Fruit fly (Drosophila melanogaster) whole organism, embryonic: ENCODE data around the gene CG43137.

Source experiments
- CG10147 ChIP-seq: fragments of 200-800 bp; sonication (Bioruptor generic); optimal IDR thresholded peaks from 2 replicates; lab custom pipeline; 2019; ENCODE audit warnings: missing biosample characterization, mild to moderate bottlenecking, missing genetic modification characterization, moderate library complexity
- CG11398 ChIP-seq: fragments of 200-800 bp; sonication (Bioruptor generic); optimal IDR thresholded peaks from 2 replicates; lab custom pipeline; 2016; ENCODE audit warnings: missing biosample characterization, missing genetic modification characterization
- CG11696 ChIP-seq: fragments of 200-800 bp; sonication (Bioruptor generic); IDR thresholded peaks from 2 replicates; pipeline ENCODE4 v1.3.6; 2022; ENCODE audit warnings: missing biosample characterization, missing genetic modification characterization
- CG11723 ChIP-seq: fragments of 200-800 bp; sonication (Bioruptor generic); optimal IDR thresholded peaks from 2 replicates; lab custom pipeline; 2017; ENCODE audit warnings: missing biosample characterization, mild to moderate bottlenecking, missing genetic modification characterization
- CG13287 ChIP-seq: fragments of 200-800 bp; sonication (Bioruptor generic); IDR thresholded peaks from 2 replicates; pipeline ENCODE4 v1.3.6; 2022; ENCODE audit warnings: missing biosample characterization, missing genetic modification characterization; ENCODE audit not compliant: partially characterized antibody
- CG13296 ChIP-seq: fragments of 200-800 bp; sonication (Bioruptor generic); optimal IDR thresholded peaks from 3 replicates; lab custom pipeline; 2018; ENCODE audit warnings: missing biosample characterization, mild to moderate bottlenecking, missing genetic modification characterization
- CG13424 ChIP-seq: fragments of 200-800 bp; sonication (Bioruptor generic); optimal IDR thresholded peaks from 2 replicates; lab custom pipeline; 2019; ENCODE audit warnings: missing biosample characterization, mild to moderate bottlenecking, missing genetic modification characterization, moderate library complexity
- CG14965 ChIP-seq: fragments of 200-800 bp; sonication (Bioruptor generic); optimal IDR thresholded peaks from 2 replicates; lab custom pipeline; 2016; ENCODE audit warnings: missing biosample characterization, missing genetic modification characterization, borderline replicate concordance
- CG16779 ChIP-seq: fragments of 200-800 bp; sonication (Bioruptor generic); IDR thresholded peaks from 2 replicates; pipeline ENCODE4 v1.3.6; 2022; ENCODE audit warnings: missing biosample characterization, missing genetic modification characterization
- CG1832 ChIP-seq: fragments of 200-800 bp; sonication (Bioruptor generic); optimal IDR thresholded peaks from 2 replicates; lab custom pipeline; 2017; ENCODE audit warnings: missing biosample characterization, mild to moderate bottlenecking, missing genetic modification characterization, inconsistent platforms
- CG2129 ChIP-seq: fragments of 200-800 bp; sonication (Bioruptor generic); IDR thresholded peaks from 2 replicates; pipeline ENCODE4 v1.3.6; 2022; ENCODE audit warnings: missing biosample characterization, missing genetic modification characterization; ENCODE audit not compliant: partially characterized antibody
- CG3407 ChIP-seq: fragments of 200-800 bp; sonication (Bioruptor generic); optimal IDR thresholded peaks from 2 replicates; lab custom pipeline; 2018; ENCODE audit warnings: missing biosample characterization, mild to moderate bottlenecking, missing genetic modification characterization
- CG34376 ChIP-seq: fragments of 200-800 bp; sonication (Bioruptor generic); optimal IDR thresholded peaks from 2 replicates; lab custom pipeline; 2018; ENCODE audit warnings: missing biosample characterization, mild to moderate bottlenecking, missing genetic modification characterization
- CG4424 ChIP-seq: fragments of 200-800 bp; sonication (Bioruptor generic); optimal IDR thresholded peaks from 3 replicates; lab custom pipeline; 2016; ENCODE audit warnings: missing biosample characterization, missing genetic modification characterization
- CG4617 ChIP-seq: fragments of 200-800 bp; sonication (Bioruptor generic); optimal IDR thresholded peaks from 3 replicates; lab custom pipeline; 2016; ENCODE audit warnings: missing biosample characterization, missing genetic modification characterization, borderline replicate concordance
- CG7372 ChIP-seq: fragments of 200-800 bp; sonication (Bioruptor generic); IDR thresholded peaks from 2 replicates; pipeline ENCODE4 v1.3.6; 2022; ENCODE audit warnings: missing biosample characterization, missing genetic modification characterization
- CG7786 ChIP-seq: fragments of 200-800 bp; sonication (Bioruptor generic); optimal IDR thresholded peaks from 2 replicates; lab custom pipeline; 2016; ENCODE audit warnings: missing biosample characterization, missing genetic modification characterization
- CG9215 ChIP-seq: fragments of 200-800 bp; sonication (Bioruptor generic); IDR thresholded peaks from 2 replicates; pipeline ENCODE4 v1.3.6; 2022; ENCODE audit warnings: missing biosample characterization, missing genetic modification characterization
- CG9876 ChIP-seq: fragments of 200-800 bp; sonication (Bioruptor generic); optimal IDR thresholded peaks from 2 replicates; lab custom pipeline; 2016; ENCODE audit warnings: missing biosample characterization, missing genetic modification characterization
- Dp ChIP-seq: fragments of 200-800 bp; sonication (Bioruptor generic); optimal IDR thresholded peaks from 2 replicates; lab custom pipeline; 2018; ENCODE audit warnings: missing biosample characterization, mild to moderate bottlenecking, missing genetic modification characterization, moderate library complexity
- Hr51 ChIP-seq, 2 experiments: fragments of 200-800 bp; sonication (Bioruptor generic); optimal IDR thresholded peaks; 2 replicates in 1 of 2; 3 replicates in 1 of 2; lab custom pipeline; 2016 to 2018; ENCODE audit warnings: missing biosample characterization in 2 of 2, missing genetic modification characterization in 2 of 2, mild to moderate bottlenecking in 1 of 2, moderate library complexity in 1 of 2
- Hr78 ChIP-seq, 2 experiments: fragments of 200-800 bp in 1 of 2; fragments of >200 bp in 1 of 2; sonication (Bioruptor generic) in 1 of 2; optimal IDR thresholded peaks; 2 replicates each; lab custom pipeline; 2017 to 2019; ENCODE audit warnings: missing biosample characterization in 2 of 2, missing genetic modification characterization in 2 of 2, mild to moderate bottlenecking in 1 of 2, moderate library complexity in 1 of 2
- Lhr ChIP-seq: fragments of 200-800 bp; sonication (Bioruptor generic); optimal IDR thresholded peaks from 3 replicates; lab custom pipeline; 2017; ENCODE audit warnings: mild to moderate bottlenecking, missing biosample characterization, missing genetic modification reagents, missing genetic modification characterization
- Mes4 ChIP-seq: fragments of 200-800 bp; sonication (Bioruptor generic); optimal IDR thresholded peaks from 2 replicates; lab custom pipeline; 2016; ENCODE audit warnings: missing biosample characterization, missing genetic modification characterization
- Mrtf ChIP-seq: fragments of 200-800 bp; sonication (Bioruptor generic); IDR thresholded peaks from 3 replicates; pipeline ENCODE4 v1.3.6; 2022; ENCODE audit warnings: missing biosample characterization, missing genetic modification characterization
- Myb ChIP-seq: fragments of 200-800 bp; sonication (Bioruptor generic); optimal IDR thresholded peaks from 2 replicates; lab custom pipeline; 2016; ENCODE audit warnings: missing biosample characterization, missing genetic modification characterization
- NFAT ChIP-seq: fragments of 200-800 bp; sonication (Bioruptor generic); IDR thresholded peaks from 2 replicates; pipeline ENCODE4 v1.3.6; 2022; ENCODE audit warnings: missing biosample characterization, missing genetic modification characterization
- Oli ChIP-seq: fragments of 200-800 bp; sonication (Bioruptor generic); optimal IDR thresholded peaks from 2 replicates; lab custom pipeline; 2018; ENCODE audit warnings: missing biosample characterization, mild to moderate bottlenecking, missing genetic modification characterization, moderate library complexity
- ato ChIP-seq: fragments of 200-800 bp; sonication (Bioruptor generic); IDR thresholded peaks from 2 replicates; pipeline ENCODE4 v1.3.6; 2022; ENCODE audit warnings: missing biosample characterization, missing genetic modification characterization; ENCODE audit not compliant: partially characterized antibody
- bab2 ChIP-seq: fragments of 200-800 bp; sonication (Bioruptor generic); optimal IDR thresholded peaks from 2 replicates; lab custom pipeline; 2016; ENCODE audit warnings: missing biosample characterization, missing genetic modification characterization
- crol ChIP-seq: fragments of 200-800 bp; sonication (Bioruptor generic); IDR thresholded peaks from 2 replicates; pipeline ENCODE4 v1.3.6; 2022; ENCODE audit warnings: missing biosample characterization, missing genetic modification characterization
- fd64A ChIP-seq: fragments of 200-800 bp; sonication (Bioruptor generic); optimal IDR thresholded peaks from 3 replicates; lab custom pipeline; 2018; ENCODE audit warnings: missing biosample characterization, mild to moderate bottlenecking, missing genetic modification characterization
- fru ChIP-seq: fragments of >200 bp; optimal IDR thresholded peaks from 2 replicates; lab custom pipeline; 2017
- ftz-f1 ChIP-seq: fragments of 200-800 bp; sonication (Bioruptor generic); optimal IDR thresholded peaks from 2 replicates; lab custom pipeline; 2016; ENCODE audit warnings: missing biosample characterization, missing genetic modification characterization
- fu2 ChIP-seq: fragments of 200-800 bp; sonication (Bioruptor generic); optimal IDR thresholded peaks from 2 replicates; lab custom pipeline; 2016; ENCODE audit warnings: missing biosample characterization, missing genetic modification characterization
- gce ChIP-seq: fragments of 200-800 bp; sonication (Bioruptor generic); IDR thresholded peaks from 3 replicates; pipeline ENCODE4 v1.3.6; 2022; ENCODE audit warnings: missing biosample characterization, missing genetic modification characterization
- gt ChIP-seq: fragments of 200-800 bp; sonication (Bioruptor generic); IDR thresholded peaks from 2 replicates; pipeline ENCODE4 v1.3.6; 2022; ENCODE audit warnings: missing biosample characterization, missing genetic modification characterization
- nerfin-1 ChIP-seq: fragments of 200-800 bp; sonication (Bioruptor generic); optimal IDR thresholded peaks from 3 replicates; lab custom pipeline; 2019; ENCODE audit warnings: missing biosample characterization, mild to moderate bottlenecking, missing genetic modification characterization, moderate library complexity
- p53 ChIP-seq: fragments of 200-800 bp; sonication (Bioruptor generic); optimal IDR thresholded peaks from 2 replicates; lab custom pipeline; 2016; ENCODE audit warnings: missing biosample characterization, missing genetic modification characterization
- pnt ChIP-seq: fragments of 200-800 bp; sonication (Bioruptor generic); optimal IDR thresholded peaks from 3 replicates; lab custom pipeline; 2016; ENCODE audit warnings: missing biosample characterization, missing genetic modification characterization
- pros ChIP-seq: fragments of 200-800 bp; sonication (Bioruptor generic); optimal IDR thresholded peaks from 3 replicates; lab custom pipeline; 2019; ENCODE audit warnings: missing biosample characterization, mild to moderate bottlenecking, missing genetic modification characterization, moderate library complexity
- ranshi ChIP-seq: fragments of 200-800 bp; sonication (Bioruptor generic); IDR thresholded peaks from 2 replicates; pipeline ENCODE4 v1.3.6; 2022; ENCODE audit warnings: missing biosample characterization, missing genetic modification characterization
- row ChIP-seq: fragments of 200-800 bp; sonication (Bioruptor generic); IDR thresholded peaks from 3 replicates; pipeline ENCODE4 v1.3.6; 2022; ENCODE audit warnings: missing biosample characterization, missing genetic modification characterization
- schlank ChIP-seq: fragments of 200-800 bp; sonication (Bioruptor generic); optimal IDR thresholded peaks from 2 replicates; lab custom pipeline; 2018; ENCODE audit warnings: missing biosample characterization, mild to moderate bottlenecking, missing genetic modification characterization
- sr ChIP-seq: fragments of 200-800 bp; sonication (Bioruptor generic); IDR thresholded peaks from 3 replicates; pipeline ENCODE4 v1.3.6; 2022; ENCODE audit warnings: missing biosample characterization, missing genetic modification characterization
- stc ChIP-seq: fragments of 200-800 bp; sonication (Bioruptor generic); IDR thresholded peaks from 2 replicates; pipeline ENCODE4 v1.3.6; 2022; ENCODE audit warnings: missing biosample characterization, missing genetic modification characterization
- tgo ChIP-seq: fragments of 200-800 bp; sonication (Bioruptor generic); IDR thresholded peaks from 3 replicates; pipeline ENCODE4 v1.3.6; 2022; ENCODE audit warnings: missing biosample characterization, missing genetic modification characterization
- tin ChIP-seq: fragments of 200-800 bp; sonication (Bioruptor generic); optimal IDR thresholded peaks from 3 replicates; lab custom pipeline; 2016; ENCODE audit warnings: missing biosample characterization, missing genetic modification characterization
- zf30C ChIP-seq: fragments of 200-800 bp; sonication (Bioruptor generic); optimal IDR thresholded peaks from 3 replicates; lab custom pipeline; 2018; ENCODE audit warnings: missing biosample characterization, mild to moderate bottlenecking, missing genetic modification characterization

CG43137 gene

dm6 chrX:5894529-5895487 is 29.9 kb upstream of the CG43137 start (continued):
- TF ChIP-seq CG13296 (GFP tag; lab: Kevin White, UChicago) (no peak), CG1832 (no peak), CG2129 (no peak), Dp (GFP tag; lab: Kevin White, UChicago) (no peak), CG14965 (no peak), CG7372 (GFP tag; lab: Robert Waterston, UW) (no peak), CG4424 (peak; percentile 18), CG10147 (GFP tag; lab: Kevin White, UChicago) (no peak), Mrtf (GFP tag; lab: Robert Waterston, UW) (no peak), crol (GFP tag; lab: Robert Waterston, UW) (no peak), ranshi (GFP tag; lab: Robert Waterston, UW) (no peak; the same call in 1 of the 2 replicates), CG16779 (no peak), pnt (no peak), p53 (GFP tag; lab: Kevin White, UChicago) (no peak), ato (GFP tag; lab: Robert Waterston, UW) (no peak), CG13424 (tag; lab: Kevin White, UChicago) (no peak), sr (GFP tag; lab: Robert Waterston, UW) (no peak), gt (no peak), fu2 (GFP tag; lab: Kevin White, UChicago) (no peak), CG34376 (GFP tag; lab: Kevin White, UChicago) (no peak), Myb (GFP tag; lab: Kevin White, UChicago) (no peak), Hr78 (GFP tag; optimal IDR thresholded peaks at IDR 0.05; lab: Kevin White, UChicago) (no peak), CG11398 (GFP tag; lab: Kevin White, UChicago) (no peak), CG11723 (GFP tag; lab: Kevin White, UChicago) (no peak), row (peak; percentile 60), fru (lab: Kevin White, UChicago) (no peak), CG13287 (GFP tag; lab: Robert Waterston, UW) (no peak), ftz-f1 (GFP tag; lab: Kevin White, UChicago) (no peak), stc (no peak), Lhr (no peak), CG7786 (no peak), fd64A (GFP tag; lab: Kevin White, UChicago) (no peak), pros (GFP tag; lab: Kevin White, UChicago) (peak; percentile 84), tgo (GFP tag; lab: Robert Waterston, UW) (no peak), Mes4 (GFP tag; lab: Kevin White, UChicago) (no peak), tin (GFP tag; lab: Kevin White, UChicago) (no peak), CG9215 (GFP tag; lab: Robert Waterston, UW) (no peak), NFAT (no peak), Hr51 (GFP tag; optimal IDR thresholded peaks at IDR 0.05; lab: Kevin White, UChicago) (no peak), schlank (tag; lab: Kevin White, UChicago) (no peak), zf30C (GFP tag; lab: Kevin White, UChicago) (no peak), CG11696 (GFP tag; lab: Robert Waterston, UW) (no peak), bab2 (no peak), CG3407 (no peak), CG4617 (no peak), Oli (tag; lab: Kevin White, UChicago) (peak; percentile 46), CG9876 (GFP tag; lab: Kevin White, UChicago) (no peak), nerfin-1 (tag; lab: Kevin White, UChicago) (no peak), gce (GFP tag; lab: Robert Waterston, UW) (no peak)
